Worm (Caenorhabditis elegans) whole organism, L4 larva: ENCODE data around the gene K06B4.15.
"Not testable (repeated sequence)": the region's sequence is repeated elsewhere in the genome, so short reads cannot be mapped to it uniquely, and the experiment has no call there.

Experiments used
- F26F4.8 ChIP-seq: fragments of 200-800 bp; sonication (Bioruptor generic); conservative IDR thresholded peaks from 2 replicates; pipeline ENCODE4 v1.3.6; 2022; ENCODE audit warnings: missing genetic modification characterization, missing compliant biosample characterization
- F37D6.2 ChIP-seq: sonication (generic microtip); optimal IDR thresholded peaks from 2 replicates; lab custom pipeline; 2016; ENCODE audit warnings: mild to moderate bottlenecking, missing genetic modification characterization, missing compliant biosample characterization
- T26A8.4 ChIP-seq: fragments of 200-800 bp; sonication (Bioruptor generic); IDR thresholded peaks from 2 replicates; pipeline ENCODE4 v1.3.6; 2022; ENCODE audit warnings: missing genetic modification characterization, missing compliant biosample characterization
- Y48G9A.11 ChIP-seq: fragments of 200-800 bp; sonication (Bioruptor generic); IDR thresholded peaks from 2 replicates; pipeline ENCODE4 v1.3.6; 2022; ENCODE audit warnings: missing genetic modification reagents, missing genetic modification characterization, missing compliant biosample characterization
- Y75B8A.6 ChIP-seq: fragments of 200-800 bp; sonication (Bioruptor generic); IDR thresholded peaks from 2 replicates; pipeline ENCODE4 v1.3.6; 2022; ENCODE audit warnings: missing genetic modification reagents, missing genetic modification characterization, missing compliant biosample characterization
- ZK546.5 ChIP-seq, 2 experiments: sonication (generic microtip); optimal IDR thresholded peaks; 2 replicates each; lab custom pipeline; 2017; ENCODE audit warnings: missing biosample characterization in 2 of 2, missing genetic modification characterization in 2 of 2
- aha-1 ChIP-seq: fragments of 150-350 bp; peaks from one replicate; lab custom pipeline; 2014; ENCODE audit warnings: missing biosample characterization, missing genetic modification characterization
- arid-1 ChIP-seq: fragments of 200-800 bp; sonication (Bioruptor generic); conservative IDR thresholded peaks from 2 replicates; pipeline ENCODE4 v1.3.6; 2022; ENCODE audit warnings: missing genetic modification reagents, missing genetic modification characterization, missing compliant biosample characterization
- ceh-62 ChIP-seq: sonication (generic microtip); optimal IDR thresholded peaks from 2 replicates; lab custom pipeline; 2017; ENCODE audit warnings: missing biosample characterization, missing genetic modification characterization
- ctbp-1 ChIP-seq: fragments of 200-800 bp; sonication (Bioruptor generic); IDR thresholded peaks from 2 replicates; pipeline ENCODE4 v1.3.6; 2022; ENCODE audit warnings: missing genetic modification reagents, missing genetic modification characterization, missing compliant biosample characterization
- dmd-8 ChIP-seq: fragments of 200-800 bp; sonication (Bioruptor generic); IDR thresholded peaks from 2 replicates; pipeline ENCODE4 v1.3.6; 2022; ENCODE audit warnings: missing genetic modification characterization, missing compliant biosample characterization
- fkh-10 ChIP-seq: fragments of 150-350 bp; optimal IDR thresholded peaks from 2 replicates; lab custom pipeline; 2014; ENCODE audit warnings: missing biosample characterization, missing genetic modification reagents, missing genetic modification characterization
- hlh-30 ChIP-seq: sonication (generic microtip); optimal IDR thresholded peaks from 2 replicates; lab custom pipeline; 2017; ENCODE audit warnings: antibody characterized with exemption, mild to moderate bottlenecking, missing genetic modification characterization, missing compliant biosample characterization; ENCODE audit not compliant: insufficient read depth
- lim-7 ChIP-seq: fragments of 200-800 bp; sonication (Bioruptor generic); IDR thresholded peaks from 2 replicates; pipeline ENCODE4 v1.3.6; 2022; ENCODE audit warnings: missing genetic modification characterization, missing compliant biosample characterization
- lin-1 ChIP-seq: fragments of 200-800 bp; sonication (Bioruptor generic); IDR thresholded peaks from 2 replicates; pipeline ENCODE4 v1.3.6; 2022; ENCODE audit warnings: missing genetic modification reagents, missing genetic modification characterization, missing compliant biosample characterization
- lin-13 ChIP-seq: fragments of 150-350 bp; optimal IDR thresholded peaks from 2 replicates; lab custom pipeline; 2014; ENCODE audit warnings: missing biosample characterization, missing genetic modification reagents, missing genetic modification characterization
- lin-15B ChIP-seq: fragments of 150-350 bp; sonication (generic microtip); optimal IDR thresholded peaks from 3 replicates; lab custom pipeline; 2014; ENCODE audit warnings: missing biosample characterization, missing genetic modification characterization
- lin-29 ChIP-seq: fragments of 200-800 bp; sonication (Bioruptor generic); IDR thresholded peaks from 2 replicates; pipeline ENCODE4 v1.3.6; 2022; ENCODE audit warnings: missing genetic modification reagents, missing genetic modification characterization, missing compliant biosample characterization
- lir-3 ChIP-seq: sonication (generic microtip); optimal IDR thresholded peaks from 2 replicates; lab custom pipeline; 2016; ENCODE audit warnings: mild to moderate bottlenecking, missing genetic modification characterization, missing compliant biosample characterization
- mdt-29 ChIP-seq: fragments of 200-800 bp; sonication (Bioruptor generic); IDR thresholded peaks from 2 replicates; pipeline ENCODE4 v1.3.6; 2022; ENCODE audit warnings: missing genetic modification reagents, missing genetic modification characterization, missing compliant biosample characterization
- mep-1 ChIP-seq: fragments of 150-350 bp; sonication (generic microtip); optimal IDR thresholded peaks from 3 replicates; lab custom pipeline; 2014; ENCODE audit warnings: missing biosample characterization, missing genetic modification characterization
- mxl-2 ChIP-seq: fragments of 200-800 bp; sonication (Bioruptor generic); conservative IDR thresholded peaks from 2 replicates; pipeline ENCODE4 v1.3.6; 2022; ENCODE audit warnings: missing genetic modification reagents, missing genetic modification characterization, missing compliant biosample characterization
- mxl-3 ChIP-seq: fragments of 200-800 bp; sonication (Bioruptor generic); optimal IDR thresholded peaks from 2 replicates; lab custom pipeline; 2018; ENCODE audit warnings: mild to moderate bottlenecking, missing genetic modification characterization, missing compliant biosample characterization
- nhr-111 ChIP-seq: fragments of 200-800 bp; sonication (Bioruptor generic); optimal IDR thresholded peaks from 2 replicates; lab custom pipeline; 2018; ENCODE audit warnings: mild to moderate bottlenecking, missing genetic modification characterization, missing compliant biosample characterization
- nhr-41 ChIP-seq: fragments of 200-800 bp; sonication (Bioruptor generic); IDR thresholded peaks from 2 replicates; pipeline ENCODE4 v1.3.6; 2022; ENCODE audit warnings: missing genetic modification reagents, missing genetic modification characterization, missing compliant biosample characterization
- nhr-6 ChIP-seq: fragments of 150-350 bp; optimal IDR thresholded peaks from 2 replicates; lab custom pipeline; 2014; ENCODE audit warnings: missing biosample characterization, missing genetic modification characterization
- nhr-76 ChIP-seq: fragments of 150-350 bp; optimal IDR thresholded peaks from 2 replicates; lab custom pipeline; 2014; ENCODE audit warnings: missing biosample characterization, missing genetic modification characterization
- nhr-77 ChIP-seq: fragments of 150-350 bp; optimal IDR thresholded peaks from 2 replicates; lab custom pipeline; 2014; ENCODE audit warnings: missing biosample characterization, missing genetic modification characterization
- skn-1 ChIP-seq: fragments of 150-350 bp; optimal IDR thresholded peaks from 2 replicates; lab custom pipeline; 2014; ENCODE audit warnings: missing biosample characterization, missing genetic modification characterization
- unc-39 ChIP-seq: sonication (generic microtip); optimal IDR thresholded peaks from 2 replicates; lab custom pipeline; 2017; ENCODE audit warnings: missing biosample characterization, missing genetic modification characterization
- unc-62 ChIP-seq, 3 experiments: fragments of 150-350 bp in 1 of 3; sonication (generic microtip); optimal IDR thresholded peaks in 2 of 3; peaks in 1 of 3; 1 replicate in 1 of 3; 2 replicates in 2 of 3; lab custom pipeline; 2014 to 2017; ENCODE audit warnings: missing biosample characterization in 3 of 3, missing genetic modification characterization in 3 of 3, missing genetic modification reagents in 3 of 3, missing genotype in 1 of 3
- zfp-3 ChIP-seq: fragments of 200-800 bp; sonication (Bioruptor generic); conservative IDR thresholded peaks from 2 replicates; pipeline ENCODE4 v1.3.6; 2022; ENCODE audit warnings: missing genetic modification reagents, missing genetic modification characterization, missing compliant biosample characterization
- zip-11 ChIP-seq: fragments of 200-800 bp; sonication (Bioruptor generic); IDR thresholded peaks from 2 replicates; pipeline ENCODE4 v1.3.6; 2022; ENCODE audit warnings: missing genetic modification characterization, missing compliant biosample characterization
- zip-2 ChIP-seq: fragments of 150-350 bp; optimal IDR thresholded peaks from 2 replicates; lab custom pipeline; 2014; ENCODE audit warnings: missing biosample characterization, missing genetic modification characterization

K06B4.15 gene

ce11 chrV:15670139-15670538, at the start of gene K06B4.15:
Gene K06B4.15 (plus strand): TSS chrV:15670439.
- not testable (repeated sequence) for TF ChIP-seq nhr-77 (tag; lab: Kevin White, UChicago); fkh-10 (GFP tag; lab: Kevin White, UChicago); lin-29 (GFP tag; lab: Robert Waterston, UW)

ce11 chrV:15621518-15621917, 48.7 kb upstream of the K06B4.15 start, which contains the start of gene C55A1.1:
Gene C55A1.1 (plus strand): TSS chrV:15621818.
- TF ChIP-seq nhr-41 = no peak

ce11 chrV:15625561-15625960, 44.7 kb upstream of the K06B4.15 start, which contains the start of gene C55A1.11:
Gene C55A1.11 (plus strand): TSS chrV:15625861.
- no peak for TF ChIP-seq zfp-3 (GFP tag; lab: Robert Waterston, UW)
- no peak for TF ChIP-seq F26F4.8
- TF ChIP-seq nhr-111 (GFP tag; lab: Kevin White, UChicago) = no peak
- no peak for TF ChIP-seq hlh-30
- TF ChIP-seq skn-1 = no peak

- TF ChIP-seq Y48G9A.11 (GFP tag; lab: Robert Waterston, UW) (no peak), aha-1 (tag; lab: Kevin White, UChicago) (peak; percentile 8), F26F4.8 (no peak), mep-1 (tag; lab: Kevin White, UChicago) (no peak), lin-1 (no peak), ceh-62 (no peak)
- TF ChIP-seq, all 104 proteins: peak for 1
These were observed 40.7 kb upstream of the K06B4.15 start, which contains the start of gene str-248 for ce11 chrV:15629543-15629942. Gene str-248 (minus strand): TSS chrV:15629643.

- no peak for TF ChIP-seq Y75B8A.6 (GFP tag; lab: Robert Waterston, UW)
- TF ChIP-seq mxl-3 (GFP tag; lab: Kevin White, UChicago) = no peak
- TF ChIP-seq mep-1 (tag; lab: Kevin White, UChicago) = no peak
- no peak for TF ChIP-seq skn-1
- TF ChIP-seq arid-1 = no peak
- no peak for TF ChIP-seq nhr-6 (tag; lab: Kevin White, UChicago)
- TF ChIP-seq lin-13 (GFP tag; lab: Kevin White, UChicago) = no peak
- no peak for TF ChIP-seq lin-1
- TF ChIP-seq lim-7 (GFP tag; lab: Robert Waterston, UW) = no peak
- TF ChIP-seq lir-3 = no peak
These were observed 31.4 kb upstream of the K06B4.15 start, which contains the start of gene srz-44 for ce11 chrV:15638853-15639252. Gene srz-44 (minus strand): TSS chrV:15638953.

- TF ChIP-seq mxl-2 (GFP tag; lab: Robert Waterston, UW); ctbp-1 (GFP tag; lab: Robert Waterston, UW); ZK546.5 (tag; optimal IDR thresholded peaks at IDR 0.05; lab: Kevin White, UChicago): not testable (repeated sequence)
These were observed 27.0 kb upstream of the K06B4.15 start, which contains the start of gene C55A1.4 for ce11 chrV:15643192-15643591. Gene C55A1.4 (minus strand): TSS chrV:15643292.

ce11 chrV:15644575-15644974, 25.7 kb upstream of the K06B4.15 start, which contains the start of gene str-23:
Gene str-23 (plus strand): TSS chrV:15644875.
- TF ChIP-seq dmd-8 (GFP tag; lab: Robert Waterston, UW) (no peak), ceh-62 (no peak), T26A8.4 (GFP tag; lab: Robert Waterston, UW) (no peak), zip-2 (tag; lab: Kevin White, UChicago) (no peak), lin-15B (tag; lab: Kevin White, UChicago) (no peak), nhr-76 (tag; lab: Kevin White, UChicago) (no peak), lin-1 (no peak), lin-13 (GFP tag; lab: Kevin White, UChicago) (no peak), F37D6.2 (tag; lab: Kevin White, UChicago) (no peak), unc-39 (tag; lab: Kevin White, UChicago) (no peak), zip-11 (GFP tag; lab: Robert Waterston, UW) (no peak), mdt-29 (GFP tag; lab: Robert Waterston, UW) (no peak), unc-62 (GFP tag; optimal IDR thresholded peaks at IDR 0.05 in 1 of 2; lab: Kevin White, UChicago) (no peak), unc-62 (tag; optimal IDR thresholded peaks at IDR 0.05; lab: Kevin White, UChicago) (no peak)
